Worm (Caenorhabditis elegans) whole organism, young adult: Measurements from ENCODE around the gene eat-6.

Source experiments
- B0336.3 ChIP-seq: fragments of 200-800 bp; sonication (Bioruptor generic); IDR thresholded peaks from 2 replicates; pipeline ENCODE4 v1.3.6; 2022; ENCODE audit warnings: missing genetic modification characterization, missing compliant biosample characterization
- ceh-58 ChIP-seq: fragments of 200-800 bp; sonication (Bioruptor generic); IDR thresholded peaks from 2 replicates; pipeline ENCODE4 v1.3.6; 2022; ENCODE audit warnings: missing genetic modification characterization, missing compliant biosample characterization
- chd-7 ChIP-seq: sonication (generic microtip); optimal IDR thresholded peaks from 2 replicates; lab custom pipeline; 2016; ENCODE audit warnings: mild to moderate bottlenecking, missing genetic modification characterization, moderate library complexity, missing compliant biosample characterization
- dpl-1 ChIP-seq: fragments of 150-350 bp; optimal IDR thresholded peaks from 2 replicates; lab custom pipeline; 2014; ENCODE audit warnings: missing biosample characterization, missing genetic modification reagents, missing genetic modification characterization
- efl-1 ChIP-seq: fragments of 150-350 bp; optimal IDR thresholded peaks from 2 replicates; lab custom pipeline; 2014; ENCODE audit warnings: missing biosample characterization, missing genetic modification reagents, missing genetic modification characterization
- lsl-1 ChIP-seq: fragments of 200-800 bp; sonication (Bioruptor generic); optimal IDR thresholded peaks from 2 replicates; lab custom pipeline; 2018; ENCODE audit warnings: mild to moderate bottlenecking, missing genetic modification characterization, moderate library complexity, missing compliant biosample characterization
- mes-4 ChIP-seq: sonication (generic microtip); optimal IDR thresholded peaks from 2 replicates; lab custom pipeline; 2016; ENCODE audit warnings: missing genotype, missing genetic modification characterization, missing compliant biosample characterization
- nfya-1 ChIP-seq: sonication (generic microtip); optimal IDR thresholded peaks from 2 replicates; lab custom pipeline; 2017; ENCODE audit warnings: antibody characterized with exemption, missing compliant biosample characterization, missing genetic modification characterization, borderline replicate concordance; ENCODE audit not compliant: insufficient read depth
- nhr-120 ChIP-seq: fragments of 200-800 bp; sonication (Bioruptor generic); IDR thresholded peaks from 2 replicates; pipeline ENCODE4 v1.3.6; 2022; ENCODE audit warnings: missing genetic modification characterization, missing compliant biosample characterization
- pbrm-1 ChIP-seq: fragments of 200-800 bp; sonication (Bioruptor generic); IDR thresholded peaks from 2 replicates; pipeline ENCODE4 v1.3.6; 2022; ENCODE audit warnings: missing genetic modification reagents, missing genetic modification characterization, missing compliant biosample characterization
- unc-130 ChIP-seq: sonication (generic microtip); optimal IDR thresholded peaks from 2 replicates; lab custom pipeline; 2016; ENCODE audit warnings: missing genetic modification reagents, missing genetic modification characterization, missing compliant biosample characterization
- zim-3 ChIP-seq: sonication (generic microtip); optimal IDR thresholded peaks from 2 replicates; lab custom pipeline; 2017; ENCODE audit warnings: mild to moderate bottlenecking, missing genetic modification characterization, moderate library complexity, missing compliant biosample characterization
- ztf-28 ChIP-seq: fragments of 200-800 bp; sonication (Bioruptor generic); IDR thresholded peaks from 2 replicates; pipeline ENCODE4 v1.3.6; 2022; ENCODE audit warnings: missing genetic modification reagents, missing genetic modification characterization, missing compliant biosample characterization

- TF ChIP-seq lsl-1 (no peak), nfya-1 (tag; lab: Kevin White, UChicago) (no peak), ztf-28 (GFP tag; lab: Robert Waterston, UW) (no peak), zim-3 (tag; lab: Kevin White, UChicago) (no peak), B0336.3 (GFP tag; lab: Robert Waterston, UW) (no peak), dpl-1 (GFP tag; lab: Kevin White, UChicago) (no peak), nhr-120 (GFP tag; lab: Robert Waterston, UW) (no peak), efl-1 (GFP tag; lab: Kevin White, UChicago) (no peak), ceh-58 (GFP tag; lab: Robert Waterston, UW) (no peak), unc-130 (GFP tag; lab: Kevin White, UChicago) (no peak), mes-4 (no peak), chd-7 (tag; lab: Kevin White, UChicago) (no peak), pbrm-1 (GFP tag; lab: Robert Waterston, UW) (no peak)
Measured at ce11 chrV:13154225-13154624, 24.4 kb upstream of the eat-6 start.
